Worm (Caenorhabditis elegans): ENCODE data around the gene K11D12.11.

K11D12.11 gene

DNA sequence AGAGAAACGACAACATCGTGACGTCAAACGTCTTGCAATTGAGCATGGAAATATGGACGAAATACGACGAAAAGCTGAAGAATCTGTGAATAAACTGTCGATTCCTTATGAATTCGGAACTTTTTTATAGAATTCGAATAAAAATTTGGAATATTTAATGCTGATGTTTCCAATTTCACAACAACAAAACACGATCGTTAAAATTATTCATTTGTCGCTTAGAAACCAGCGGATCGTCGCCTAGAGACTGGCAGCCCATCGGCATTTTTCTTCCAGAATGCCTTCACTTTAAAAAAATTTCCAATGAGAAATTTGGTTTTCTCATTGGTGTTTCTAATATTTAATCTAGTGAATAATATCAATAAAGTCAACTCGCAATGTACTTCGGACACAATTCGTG lies 13.9 kb upstream of the K11D12.11 start, which contains the start of gene cwp-4:
TSS of gene cwp-4 (plus strand) at position 301 of the 400 bp plus-strand sequence.
- TF ChIP-seq unc-3 (GFP tag; conservative IDR thresholded peaks at IDR 0.05) (no peak), unc-3 (tag; optimal IDR thresholded peaks at IDR 0.05) (no peak), lim-6 (tag; optimal IDR thresholded peaks at IDR 0.05) (no peak), unc-86 (tag; optimal IDR thresholded peaks at IDR 0.05) (no peak), ceh-14 (tag; optimal IDR thresholded peaks at IDR 0.05) (no peak), hlh-6 (tag; optimal IDR thresholded peaks at IDR 0.05) (no peak), gmeb-2 (tag; optimal IDR thresholded peaks at IDR 0.05) (no peak), tbx-7 (tag; optimal IDR thresholded peaks at IDR 0.05) (no peak), unc-42 (tag; optimal IDR thresholded peaks at IDR 0.05) (no peak)

DNA sequence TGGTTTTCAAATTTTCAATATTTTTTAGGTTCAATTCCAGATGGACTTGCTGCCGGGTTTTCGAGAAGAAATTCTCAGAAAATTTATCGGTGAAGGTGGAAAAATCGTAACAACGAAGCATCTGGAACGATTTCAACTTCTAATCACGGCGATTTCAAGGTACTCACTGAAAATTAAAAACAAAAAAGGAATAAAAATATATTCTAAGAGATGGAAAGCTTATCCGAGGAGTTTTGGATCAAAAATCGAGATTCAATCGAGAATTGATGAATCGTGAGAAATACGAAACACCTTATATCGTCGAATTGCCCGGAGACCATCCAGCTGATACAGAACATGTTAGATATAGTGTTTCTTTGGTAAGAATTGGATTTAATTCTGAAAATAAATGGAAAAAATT lies 12.8 kb upstream of the K11D12.11 start, which contains the start of gene K11D12.12:
TSS of gene K11D12.12 (plus strand) at position 29 of the 400 bp plus-strand sequence.
- TF ChIP-seq unc-86 (tag; optimal IDR thresholded peaks at IDR 0.05) (no peak), tbx-2 (tag; optimal IDR thresholded peaks at IDR 0.05) (no peak), pax-1 (tag; optimal IDR thresholded peaks at IDR 0.05) (no peak), K02D7.2 (tag; optimal IDR thresholded peaks at IDR 0.05) (no peak), elt-4 (tag; optimal IDR thresholded peaks at IDR 0.05) (no peak), dve-1 (tag; optimal IDR thresholded peaks at IDR 0.05) (no peak), sox-4 (tag; optimal IDR thresholded peaks at IDR 0.05) (no peak)

DNA sequence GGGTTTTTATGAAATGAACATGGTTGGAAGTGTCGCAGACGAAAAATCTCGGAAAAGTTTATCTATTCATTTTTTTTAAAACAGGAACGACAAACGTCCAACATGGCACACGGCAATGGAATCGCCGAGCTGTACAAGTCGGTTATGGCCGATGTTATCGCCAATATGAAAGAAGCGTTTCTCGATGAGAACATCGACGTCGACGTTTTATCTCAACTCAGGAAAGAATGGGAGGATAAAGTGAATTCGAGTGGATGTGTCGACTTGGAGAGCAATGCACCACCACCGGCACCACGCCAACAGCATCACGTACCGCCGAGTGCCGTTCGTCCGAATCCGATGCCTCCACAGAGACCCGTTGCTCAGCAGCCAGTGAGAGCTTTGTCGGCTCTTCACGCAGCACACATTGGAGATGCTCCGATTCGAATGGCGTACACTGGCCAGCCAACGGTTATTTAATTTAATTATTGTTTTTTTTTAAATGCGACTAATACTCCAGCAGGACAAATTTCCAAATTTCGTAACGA lies 10.7 kb upstream of the K11D12.11 start:
- TF ChIP-seq nhr-232 (tag; optimal IDR thresholded peaks at IDR 0.05): no peak
- TF ChIP-seq ceh-22 (tag; optimal IDR thresholded peaks at IDR 0.05): no peak
- TF ChIP-seq nfya-1 (tag; optimal IDR thresholded peaks at IDR 0.05): no peak
- TF ChIP-seq elt-4 (tag; optimal IDR thresholded peaks at IDR 0.05): no peak
- TF ChIP-seq rnt-1 (tag; optimal IDR thresholded peaks at IDR 0.05): no peak
- no peak for TF ChIP-seq unc-3 (GFP tag; conservative IDR thresholded peaks at IDR 0.05)
- TF ChIP-seq unc-3 (tag; optimal IDR thresholded peaks at IDR 0.05): no peak
- TF ChIP-seq syd-9 (tag; optimal IDR thresholded peaks at IDR 0.05): no peak
- no peak for TF ChIP-seq K02D7.2 (tag; optimal IDR thresholded peaks at IDR 0.05)
- no peak for TF ChIP-seq ceh-19 (GFP tag; optimal IDR thresholded peaks at IDR 0.05)
- TF ChIP-seq pax-1 (tag; optimal IDR thresholded peaks at IDR 0.05): no peak
- TF ChIP-seq tbx-7 (tag; optimal IDR thresholded peaks at IDR 0.05): no peak
- TF ChIP-seq pha-4 (tag; optimal IDR thresholded peaks at IDR 0.05): no peak
- no peak for TF ChIP-seq ref-2 (tag; optimal IDR thresholded peaks at IDR 0.05)

DNA sequence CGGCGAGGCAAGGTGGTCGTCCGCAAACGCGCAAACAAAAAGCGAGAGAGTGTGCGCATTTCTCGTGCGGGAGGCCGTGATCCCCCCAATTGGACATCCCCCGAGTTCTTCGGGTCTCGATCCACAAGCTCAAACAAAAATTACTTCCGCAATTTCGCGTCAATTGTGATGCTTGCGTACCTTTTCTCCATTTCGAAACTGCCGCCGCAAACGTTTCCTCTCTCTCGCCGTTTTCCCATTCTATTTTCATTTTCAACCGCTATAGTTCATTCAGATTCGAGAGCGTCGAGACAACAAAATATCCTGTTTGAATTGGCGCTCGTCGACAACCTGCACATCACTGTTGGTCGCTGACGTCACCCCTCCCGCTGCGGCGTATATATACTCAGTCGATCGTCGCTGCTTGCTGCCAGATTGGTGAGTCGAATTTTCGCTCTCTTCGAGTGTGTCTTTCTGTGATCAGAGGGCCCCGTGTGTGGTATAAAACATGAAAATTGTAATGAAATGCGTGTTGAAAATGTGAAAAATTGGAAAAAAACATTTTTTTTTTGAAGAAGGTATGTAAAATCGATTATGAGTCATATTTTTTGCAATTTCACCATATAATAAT lies 10.0 kb upstream of the K11D12.11 start, which contains the start of the genes pqn-51 and K11D12.14:
TSS of gene pqn-51 (plus strand) at position 275 of the 610 bp plus-strand sequence.
TSS of gene K11D12.14 (plus strand) at position 304 of the 610 bp plus-strand sequence.
- TF ChIP-seq F13H6.1 (tag; optimal IDR thresholded peaks at IDR 0.05): peak; percentile 68
- peak; percentile 63 for TF ChIP-seq pha-2 (tag; optimal IDR thresholded peaks at IDR 0.05)
- peak; percentile 48 for TF ChIP-seq pax-1 (tag; optimal IDR thresholded peaks at IDR 0.05)
- TF ChIP-seq syd-9 (tag; optimal IDR thresholded peaks at IDR 0.05): peak; percentile 35
- TF ChIP-seq K09A11.1 (tag; optimal IDR thresholded peaks at IDR 0.05; ENCODE audit: insufficient read depth): peak; percentile 29
- TF ChIP-seq ceh-45 (GFP tag; IDR thresholded peaks at IDR 0.05): 0 out of 2 replicates have a peak, but pooled peaks have one; percentile 22
- no peak for TF ChIP-seq hlh-6 (tag; optimal IDR thresholded peaks at IDR 0.05)
- TF ChIP-seq T23F11.4 (GFP tag; optimal IDR thresholded peaks at IDR 0.05): no peak
- TF ChIP-seq Y22D7AL.16 (tag; optimal IDR thresholded peaks at IDR 0.05): no peak
- peak; percentile 72 for TF ChIP-seq ets-4 (tag; optimal IDR thresholded peaks at IDR 0.05)
- TF ChIP-seq dve-1 (tag; optimal IDR thresholded peaks at IDR 0.05): peak; percentile 82
- peak; percentile 61 for TF ChIP-seq madf-2 (tag; optimal IDR thresholded peaks at IDR 0.05)
- TF ChIP-seq unc-42 (tag; optimal IDR thresholded peaks at IDR 0.05): peak; percentile 90
- peak; percentile 93 for TF ChIP-seq ceh-18 (tag; optimal IDR thresholded peaks at IDR 0.05)
- TF ChIP-seq lim-6 (tag; optimal IDR thresholded peaks at IDR 0.05): peak; percentile 24
- TF ChIP-seq ama-1 (optimal IDR thresholded peaks at IDR 0.05): peak; percentile 35
- peak; percentile 38 for TF ChIP-seq ztf-16 (tag; optimal IDR thresholded peaks at IDR 0.05)
- peak; percentile 84 for TF ChIP-seq nfya-1 (tag; optimal IDR thresholded peaks at IDR 0.05)
- no peak for TF ChIP-seq odd-2 (tag; optimal IDR thresholded peaks at IDR 0.05)
- TF ChIP-seq ceh-14 (tag; optimal IDR thresholded peaks at IDR 0.05): peak; percentile 66
- no peak for TF ChIP-seq pros-1 (tag; optimal IDR thresholded peaks at IDR 0.05)
- TF ChIP-seq tbx-2 (tag; optimal IDR thresholded peaks at IDR 0.05): peak; percentile 82
- TF ChIP-seq unc-55 (GFP tag; optimal IDR thresholded peaks at IDR 0.05): peak; percentile 69
- TF ChIP-seq C08G9.2 (tag; optimal IDR thresholded peaks at IDR 0.05): peak; percentile 1
- peak; percentile 91 for TF ChIP-seq rnt-1 (tag; optimal IDR thresholded peaks at IDR 0.05)
- TF ChIP-seq pat-9 (tag; optimal IDR thresholded peaks at IDR 0.05): no peak
- TF ChIP-seq fax-1 (tag; optimal IDR thresholded peaks at IDR 0.05): no peak
- TF ChIP-seq pag-3 (tag; optimal IDR thresholded peaks at IDR 0.05; ENCODE audit: borderline replicate concordance): no peak
- TF ChIP-seq unc-3 (GFP tag; conservative IDR thresholded peaks at IDR 0.05): peak; percentile 9; the same call in 1 of the 2 replicates
- no peak for TF ChIP-seq unc-3 (tag; optimal IDR thresholded peaks at IDR 0.05)
- TF ChIP-seq ceh-24 (tag; optimal IDR thresholded peaks at IDR 0.05): no peak
- peak; percentile 89 for TF ChIP-seq ceh-31 (tag; optimal IDR thresholded peaks at IDR 0.05)
- TF ChIP-seq ref-2 (tag; optimal IDR thresholded peaks at IDR 0.05): peak; percentile 86
